Fruit fly (Drosophila melanogaster): ENCODE data around the gene Cpr66D.

DNA sequence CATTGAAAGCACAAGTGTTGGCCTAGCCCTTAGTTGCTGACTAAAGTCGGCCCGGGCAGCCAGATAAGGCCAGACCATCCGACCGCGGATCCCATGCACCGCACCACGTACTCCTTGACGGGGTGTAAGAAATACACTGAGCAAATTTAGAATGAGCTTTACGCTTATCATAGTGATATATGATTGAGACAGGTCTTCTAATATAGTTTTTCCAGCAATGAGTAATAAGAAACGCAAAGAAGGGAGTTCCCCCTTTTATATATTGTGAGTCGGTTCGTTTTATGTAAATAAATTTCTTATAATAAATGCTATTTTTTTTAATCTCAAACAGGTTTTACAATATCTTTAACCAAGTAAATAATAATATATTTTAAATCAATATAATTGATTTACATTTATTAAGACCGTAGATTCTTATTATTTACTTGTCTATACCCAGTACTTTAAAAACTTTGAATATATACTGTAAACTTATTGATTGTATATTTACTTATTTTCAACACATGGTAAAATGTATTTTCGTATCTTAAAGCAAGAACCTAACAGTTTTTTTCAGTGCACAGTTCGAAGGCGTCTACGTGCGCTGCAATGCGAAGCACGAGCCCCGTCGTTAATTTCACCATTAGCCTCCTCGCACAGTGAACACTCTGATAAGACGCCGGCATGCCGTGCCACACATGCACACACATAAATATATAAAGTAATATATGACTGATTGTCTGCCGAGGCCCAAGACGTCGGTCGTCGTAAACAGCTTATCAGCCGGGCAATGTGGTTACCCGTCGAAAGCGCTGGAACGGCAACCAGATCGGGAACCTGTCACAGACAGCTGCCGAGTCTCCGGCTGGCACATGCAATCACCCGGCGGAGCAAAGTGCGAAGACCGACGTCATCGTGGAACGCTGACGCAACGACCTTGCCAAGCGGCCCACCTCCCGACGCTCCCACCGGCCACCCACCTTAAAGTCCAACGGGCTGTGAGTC is 51.9 kb downstream of the Cpr66D start:
- TF ChIP-seq tj (GFP tag; optimal IDR thresholded peaks at IDR 0.05) = peak; percentile 49
- peak; percentile 25 for TF ChIP-seq CG33017 (tag; optimal IDR thresholded peaks at IDR 0.05)
- peak; percentile 89 for TF ChIP-seq kay (GFP tag; ENCODE audit: borderline replicate concordance)

Measured in whole organism, adult.